Fruit fly (Drosophila melanogaster) whole organism, wandering third instar larva: ENCODE measurements around the gene Mettl5.
A peak's percentile ranks its signal among the peaks of the same experiment; 100 is the strongest.

ENCODE experiments used
- Abd-B ChIP-seq: fragments of >200 bp; optimal IDR thresholded peaks from 2 replicates; lab custom pipeline; 2017; ENCODE audit warnings: missing biosample characterization, missing genetic modification characterization
- CG32264 ChIP-seq: fragments of 200-800 bp; sonication (Bioruptor generic); optimal IDR thresholded peaks from 2 replicates; lab custom pipeline; 2016; ENCODE audit warnings: missing biosample characterization, missing genetic modification characterization
- CG9705 ChIP-seq: fragments of 200-800 bp; sonication (Bioruptor generic); optimal IDR thresholded peaks from 2 replicates; lab custom pipeline; 2018; ENCODE audit warnings: missing biosample characterization, mild to moderate bottlenecking, missing genetic modification characterization
- CrebA ChIP-seq: fragments of 200-800 bp; sonication (Bioruptor generic); optimal IDR thresholded peaks from 2 replicates; lab custom pipeline; 2016; ENCODE audit warnings: missing biosample characterization, mild to moderate bottlenecking, missing genetic modification characterization, borderline replicate concordance
- Dif ChIP-seq: fragments of 200-275, 200-300 bp; sonication (Bioruptor generic); optimal IDR thresholded peaks from 2 replicates; lab custom pipeline; 2018; ENCODE audit warnings: missing biosample characterization, missing genetic modification characterization; ENCODE audit not compliant: partially characterized antibody
- GATAd ChIP-seq: sonication (Bioruptor generic); optimal IDR thresholded peaks from 2 replicates; lab custom pipeline; 2016; ENCODE audit warnings: missing biosample characterization, missing genetic modification characterization
- HLH106 ChIP-seq: fragments of 200-800 bp; optimal IDR thresholded peaks from 3 replicates; lab custom pipeline; 2019; ENCODE audit warnings: missing biosample characterization, mild to moderate bottlenecking, missing genetic modification characterization, moderate library complexity
- Hnf4 ChIP-seq: fragments of 200-800 bp; sonication (Bioruptor generic); optimal IDR thresholded peaks from 2 replicates; lab custom pipeline; 2016; ENCODE audit warnings: missing biosample characterization, mild to moderate bottlenecking, missing genetic modification characterization
- Hr83 ChIP-seq: fragments of 200-300 bp; sonication (Bioruptor generic); optimal IDR thresholded peaks from 2 replicates; lab custom pipeline; 2016; ENCODE audit warnings: missing biosample characterization, mild to moderate bottlenecking, missing genetic modification characterization, moderate library complexity; ENCODE audit not compliant: poor library complexity, severe bottlenecking
- Jra ChIP-seq: sonication (Bioruptor generic); optimal IDR thresholded peaks from 2 replicates; lab custom pipeline; 2016; ENCODE audit warnings: missing biosample characterization, missing genetic modification characterization
- Mio ChIP-seq: sonication (Bioruptor generic); optimal IDR thresholded peaks from 2 replicates; lab custom pipeline; 2016; ENCODE audit warnings: missing biosample characterization, missing genetic modification characterization
- Myc ChIP-seq: fragments of >200 bp; optimal IDR thresholded peaks from 2 replicates; lab custom pipeline; 2017
- N ChIP-seq: fragments of >200 bp; optimal IDR thresholded peaks from 2 replicates; lab custom pipeline; 2018; ENCODE audit warnings: missing biosample characterization, missing external identifiers, missing genetic modification characterization
- OdsH ChIP-seq: fragments of 200-800 bp; sonication (Bioruptor generic); optimal IDR thresholded peaks from 2 replicates; lab custom pipeline; 2016; ENCODE audit warnings: missing biosample characterization, mild to moderate bottlenecking, missing genetic modification characterization
- Rel ChIP-seq, 2 experiments: fragments of 200-800 bp; sonication (Bioruptor generic) in 1 of 2; optimal IDR thresholded peaks; 2 replicates in 1 of 2; 3 replicates in 1 of 2; lab custom pipeline; 2016 to 2019; ENCODE audit warnings: mild to moderate bottlenecking in 2 of 2, missing biosample characterization in 2 of 2, missing genetic modification characterization in 2 of 2, moderate library complexity in 1 of 2
- Vsx2 ChIP-seq: fragments of 200-300, 225-300 bp; sonication (Bioruptor generic); optimal IDR thresholded peaks from 2 replicates; lab custom pipeline; 2018; ENCODE audit warnings: missing biosample characterization, missing genetic modification characterization; ENCODE audit not compliant: partially characterized antibody
- br ChIP-seq: fragments of 200-800 bp; sonication (Bioruptor generic); optimal IDR thresholded peaks from 2 replicates; lab custom pipeline; 2016; ENCODE audit warnings: missing biosample characterization, missing genetic modification characterization
- dl ChIP-seq, 2 experiments: fragments of 175-275, 200-275 bp in 1 of 2; fragments of 200-275 bp in 1 of 2; sonication (Bioruptor generic); optimal IDR thresholded peaks; lab custom pipeline; 2018; ENCODE audit warnings: mild to moderate bottlenecking in 2 of 2, missing biosample characterization in 2 of 2, missing genetic modification characterization in 2 of 2, moderate library complexity in 2 of 2; ENCODE audit not compliant: partially characterized antibody in 2 of 2, insufficient read depth in 1 of 2
- dmrt93B ChIP-seq: fragments of 200-800 bp; sonication (Bioruptor generic); optimal IDR thresholded peaks from 2 replicates; lab custom pipeline; 2018; ENCODE audit warnings: missing biosample characterization, mild to moderate bottlenecking, missing genetic modification characterization
- dsf ChIP-seq: sonication (Bioruptor generic); optimal IDR thresholded peaks from 2 replicates; lab custom pipeline; 2016; ENCODE audit warnings: missing biosample characterization, missing genetic modification characterization, borderline replicate concordance
- ey ChIP-seq: fragments of 200-800 bp; sonication (Bioruptor generic); optimal IDR thresholded peaks from 2 replicates; lab custom pipeline; 2016; ENCODE audit warnings: missing biosample characterization, missing genetic modification characterization
- foxo ChIP-seq, 2 experiments: fragments of 200-800 bp; sonication (Bioruptor generic); optimal IDR thresholded peaks; 2 replicates in 1 of 2; 3 replicates in 1 of 2; lab custom pipeline; 2016 to 2017; ENCODE audit warnings: missing biosample characterization in 2 of 2, missing genetic modification characterization in 2 of 2
- fru ChIP-seq: fragments of 200-800 bp; sonication (Bioruptor generic); optimal IDR thresholded peaks from 3 replicates; lab custom pipeline; 2016; ENCODE audit warnings: missing biosample characterization, mild to moderate bottlenecking, missing genetic modification characterization
- h ChIP-seq: fragments of 200-800 bp; sonication (Bioruptor generic); optimal IDR thresholded peaks from 3 replicates; lab custom pipeline; 2016; ENCODE audit warnings: missing biosample characterization, mild to moderate bottlenecking, missing genetic modification characterization
- lola ChIP-seq: fragments of >200 bp; optimal IDR thresholded peaks from 2 replicates; lab custom pipeline; 2017; ENCODE audit warnings: missing biosample characterization, missing genetic modification characterization
- sage ChIP-seq: fragments of 200-800 bp; sonication (Bioruptor generic); optimal IDR thresholded peaks from 2 replicates; lab custom pipeline; 2016; ENCODE audit warnings: missing biosample characterization, mild to moderate bottlenecking, missing genetic modification characterization
- sv ChIP-seq: fragments of 200-800 bp; sonication (Bioruptor generic); optimal IDR thresholded peaks from 3 replicates; lab custom pipeline; 2016; ENCODE audit warnings: missing biosample characterization, missing genetic modification characterization
- tai ChIP-seq: sonication (Bioruptor generic); optimal IDR thresholded peaks from 2 replicates; lab custom pipeline; 2016; ENCODE audit warnings: missing biosample characterization, missing genetic modification characterization
- usp ChIP-seq: fragments of >200 bp; optimal IDR thresholded peaks from 2 replicates; lab custom pipeline; 2017; ENCODE audit warnings: missing biosample characterization, missing genetic modification characterization

Gene Mettl5

DNA sequence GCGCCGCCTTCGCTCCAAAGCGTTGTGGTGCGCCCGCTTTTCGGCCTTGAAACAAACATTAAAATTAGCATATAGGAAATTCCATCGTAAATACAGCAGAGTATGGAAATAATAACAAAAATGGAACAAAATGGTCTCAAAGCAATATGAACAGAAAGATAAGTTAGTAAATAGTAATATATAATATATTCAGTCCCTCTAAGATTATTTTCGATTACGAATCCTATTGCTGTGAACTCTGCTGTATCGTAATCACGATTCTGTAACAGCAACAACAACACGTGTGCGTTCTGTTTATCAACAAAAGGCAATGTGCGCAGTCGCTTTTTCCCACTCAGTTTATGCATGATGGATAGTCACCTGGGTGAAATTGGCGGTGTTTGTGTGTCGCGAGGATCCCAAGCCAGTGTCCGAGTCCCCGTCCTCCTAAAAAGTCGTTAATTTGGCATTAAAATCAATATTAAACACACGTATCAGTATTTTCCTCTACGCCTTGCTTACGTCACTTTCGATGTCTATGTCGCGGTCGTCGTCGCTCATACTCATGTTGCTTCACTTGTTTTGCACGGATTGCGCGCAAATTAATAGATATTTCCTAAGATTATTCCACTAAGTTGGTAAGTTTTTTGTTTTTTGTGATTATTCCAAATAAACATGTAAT lies at the start of gene Mettl5, which contains the start of gene CG42374:
Mettl5 (plus strand) TSS at position 287 of the 661 bp plus-strand sequence.
CG42374 (plus strand) TSS at position 287 of the 661 bp plus-strand sequence.
- TF ChIP-seq Abd-B (GFP tag; lab: Kevin White, UChicago) (no peak), HLH106 (peak; percentile 15), Vsx2 (no peak), fru (peak; percentile 24), foxo (GFP tag; optimal IDR thresholded peaks at IDR 0.05; lab: Kevin White, UChicago) (no peak), CrebA (GFP tag; lab: Kevin White, UChicago) (no peak), Myc (no peak), tai (GFP tag; lab: Kevin White, UChicago) (no peak), Hnf4 (GFP tag; lab: Kevin White, UChicago) (no peak), dsf (GFP tag; lab: Kevin White, UChicago) (no peak), Rel (GFP tag; optimal IDR thresholded peaks at IDR 0.05; lab: Kevin White, UChicago) (no peak), Rel (tag; optimal IDR thresholded peaks at IDR 0.05; lab: Kevin White, UChicago) (no peak), h (no peak), Jra (GFP tag; lab: Kevin White, UChicago) (no peak), Dif (GFP tag; lab: Kevin White, UChicago) (no peak), dl (GFP tag; optimal IDR thresholded peaks at IDR 0.05; lab: Kevin White, UChicago; ENCODE audit: insufficient read depth in 1 of 2, partially characterized antibody in 2 of 2) (no peak), N (no peak), OdsH (GFP tag; lab: Kevin White, UChicago) (peak; percentile 31), Mio (GFP tag; lab: Kevin White, UChicago) (no peak), GATAd (no peak), sage (GFP tag; lab: Kevin White, UChicago) (peak; percentile 17)

dm6 chr3L:19214223-19214622 lies 49.3 kb upstream of the Mettl5 start:
- no peak for TF ChIP-seq Abd-B (GFP tag; lab: Kevin White, UChicago)
- no peak for TF ChIP-seq Rel (GFP tag; optimal IDR thresholded peaks at IDR 0.05; lab: Kevin White, UChicago)
- TF ChIP-seq Rel (tag; optimal IDR thresholded peaks at IDR 0.05; lab: Kevin White, UChicago): no peak
- no peak for TF ChIP-seq CG32264
- TF ChIP-seq Vsx2: no peak
- TF ChIP-seq tai (GFP tag; lab: Kevin White, UChicago): no peak
- no peak for TF ChIP-seq N
- TF ChIP-seq CrebA (GFP tag; lab: Kevin White, UChicago): no peak
- TF ChIP-seq GATAd: no peak
- TF ChIP-seq Myc: no peak
- no peak for TF ChIP-seq dmrt93B (GFP tag; lab: Kevin White, UChicago)
- no peak for TF ChIP-seq ey (GFP tag; lab: Kevin White, UChicago)
- TF ChIP-seq br (GFP tag; lab: Kevin White, UChicago): no peak
- no peak for TF ChIP-seq HLH106
- TF ChIP-seq lola (GFP tag; lab: Kevin White, UChicago): no peak
- no peak for TF ChIP-seq CG9705 (GFP tag; lab: Kevin White, UChicago)
- TF ChIP-seq usp (GFP tag; lab: Kevin White, UChicago): no peak
- no peak for TF ChIP-seq Dif (GFP tag; lab: Kevin White, UChicago)
- no peak for TF ChIP-seq h

- no peak for TF ChIP-seq tai (GFP tag; lab: Kevin White, UChicago)
- no peak for TF ChIP-seq Jra (GFP tag; lab: Kevin White, UChicago)
- TF ChIP-seq dl (GFP tag; optimal IDR thresholded peaks at IDR 0.05; lab: Kevin White, UChicago; ENCODE audit: insufficient read depth in 1 of 2, partially characterized antibody in 2 of 2): no peak
- no peak for TF ChIP-seq sv (GFP tag; lab: Kevin White, UChicago)
Observed at dm6 chr3L:19216377-19216776, 47.2 kb upstream of the Mettl5 start.

DNA sequence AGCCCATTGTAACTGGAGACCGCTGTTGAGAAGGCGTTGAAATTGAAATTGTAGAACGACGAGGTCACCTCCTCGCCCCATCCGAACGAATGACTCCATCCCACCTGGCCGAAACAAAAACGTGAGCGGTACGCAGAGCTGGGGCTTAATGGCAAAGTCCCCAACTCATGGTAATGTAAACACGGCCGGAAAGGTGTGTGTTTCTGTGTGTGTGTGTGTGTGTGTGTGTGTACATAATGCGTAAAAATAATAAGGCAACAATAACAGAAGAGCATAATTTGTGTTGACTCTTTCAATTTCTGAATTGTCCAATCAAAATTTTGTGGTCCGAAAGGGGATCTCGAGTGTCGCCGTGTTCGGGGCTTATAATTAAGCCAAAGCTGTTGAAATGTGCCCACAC lies 42.1 kb upstream of the Mettl5 start:
- TF ChIP-seq ey (GFP tag; lab: Kevin White, UChicago) (no peak), lola (GFP tag; lab: Kevin White, UChicago) (no peak), dsf (GFP tag; lab: Kevin White, UChicago) (no peak), dmrt93B (GFP tag; lab: Kevin White, UChicago) (no peak), Jra (GFP tag; lab: Kevin White, UChicago) (no peak), Hr83 (GFP tag; lab: Kevin White, UChicago) (no peak), h (no peak), Hnf4 (GFP tag; lab: Kevin White, UChicago) (no peak), tai (GFP tag; lab: Kevin White, UChicago) (no peak), usp (GFP tag; lab: Kevin White, UChicago) (no peak), Abd-B (GFP tag; lab: Kevin White, UChicago) (no peak), fru (no peak)
- TF ChIP-seq, all 38 proteins: peak for 0
